Worm (Caenorhabditis elegans) whole organism, L4/young adult: ENCODE results near the gene B0244.5.

Source experiments
- dao-5 ChIP-seq: sonication (generic microtip); optimal IDR thresholded peaks from 2 replicates; lab custom pipeline; 2016; ENCODE audit warnings: missing genotype, missing genetic modification characterization, moderate library complexity, missing compliant biosample characterization
- him-1 ChIP-seq: sonication (generic microtip); optimal IDR thresholded peaks from 2 replicates; lab custom pipeline; 2016; ENCODE audit warnings: missing genotype, missing genetic modification reagents, missing genetic modification characterization, missing compliant biosample characterization

DNA sequence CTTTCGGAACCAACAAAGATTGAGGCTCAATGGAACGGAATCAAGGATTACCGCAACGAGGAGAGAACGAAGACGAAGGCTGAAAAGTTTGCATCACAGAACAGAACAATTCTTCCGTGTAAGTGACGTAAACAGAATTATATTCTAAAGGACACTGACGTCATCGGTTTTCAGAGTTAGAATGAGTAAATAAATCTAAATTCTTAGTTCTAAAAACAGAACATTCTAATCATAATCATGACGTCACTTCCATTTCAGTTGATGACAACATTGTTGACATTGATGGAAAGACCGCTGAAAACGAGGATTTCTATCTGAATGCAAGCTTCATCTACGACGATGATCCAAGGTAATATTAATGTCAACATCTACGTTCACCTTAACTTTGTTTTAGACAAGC lies 19.3 kb downstream of the B0244.5 start:
- TF ChIP-seq dao-5 (tag; lab: Kevin White, UChicago) (no peak), him-1 (tag; lab: Kevin White, UChicago) (no peak)
